Worm (Caenorhabditis elegans): ENCODE data around the gene ttr-57.
A peak's percentile ranks its signal among the peaks of the same experiment; 100 is the strongest.

Gene ttr-57

ce11 chrV:20645479-20645878 is 40.6 kb downstream of the ttr-57 start:
- no peak for TF ChIP-seq tbx-7 (tag; optimal IDR thresholded peaks at IDR 0.05)
- TF ChIP-seq unc-42 (tag; optimal IDR thresholded peaks at IDR 0.05) = peak; percentile 53
- TF ChIP-seq C08G9.2 (tag; optimal IDR thresholded peaks at IDR 0.05) = no peak

ce11 chrV:20648868-20649267 is 44.0 kb downstream of the ttr-57 start:
- TF ChIP-seq ets-4 (tag; optimal IDR thresholded peaks at IDR 0.05) = no peak
- no peak for TF ChIP-seq elt-2 (tag; optimal IDR thresholded peaks at IDR 0.05)
- no peak for TF ChIP-seq unc-42 (tag; optimal IDR thresholded peaks at IDR 0.05)
- TF ChIP-seq ceh-14 (tag; optimal IDR thresholded peaks at IDR 0.05) = no peak
- no peak for TF ChIP-seq ceh-18 (tag; optimal IDR thresholded peaks at IDR 0.05)

- TF ChIP-seq elt-2 (tag; optimal IDR thresholded peaks at IDR 0.05) (no peak), pax-1 (tag; optimal IDR thresholded peaks at IDR 0.05) (no peak), unc-42 (tag; optimal IDR thresholded peaks at IDR 0.05) (peak; percentile 80), unc-3 (GFP tag; conservative IDR thresholded peaks at IDR 0.05) (no peak), unc-3 (tag; optimal IDR thresholded peaks at IDR 0.05) (no peak)
These were observed 47.0 kb downstream of the ttr-57 start for ce11 chrV:20651923-20652322.

DNA sequence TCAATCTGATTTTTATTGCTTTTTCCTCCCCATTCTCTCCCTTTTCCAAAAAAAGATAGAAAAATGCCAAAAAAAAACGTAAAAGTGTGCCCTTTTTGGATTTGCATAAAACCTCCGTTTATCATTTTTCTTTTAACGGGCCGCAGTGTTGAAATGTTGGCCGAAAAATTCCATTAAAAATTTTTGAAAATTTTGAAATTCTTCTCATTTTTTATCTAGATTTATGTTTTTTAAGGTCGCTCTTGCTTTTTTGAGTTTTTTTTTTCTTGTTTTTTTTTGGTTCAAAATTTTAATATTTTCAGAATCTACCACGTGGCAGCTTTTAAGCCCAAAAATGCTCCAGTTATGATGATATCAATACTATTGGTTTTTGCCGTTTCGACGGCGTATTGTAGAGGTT is 49.4 kb downstream of the ttr-57 start, which contains the start of gene mnr-1:
TSS of gene mnr-1 (plus strand) at position 301 of the 400 bp plus-strand sequence.
- TF ChIP-seq pax-1 (tag; optimal IDR thresholded peaks at IDR 0.05) = no peak
- TF ChIP-seq hlh-6 (tag; optimal IDR thresholded peaks at IDR 0.05) = no peak
- no peak for TF ChIP-seq rnt-1 (tag; optimal IDR thresholded peaks at IDR 0.05)
- TF ChIP-seq pqm-1 (tag; optimal IDR thresholded peaks at IDR 0.05) = no peak

DNA sequence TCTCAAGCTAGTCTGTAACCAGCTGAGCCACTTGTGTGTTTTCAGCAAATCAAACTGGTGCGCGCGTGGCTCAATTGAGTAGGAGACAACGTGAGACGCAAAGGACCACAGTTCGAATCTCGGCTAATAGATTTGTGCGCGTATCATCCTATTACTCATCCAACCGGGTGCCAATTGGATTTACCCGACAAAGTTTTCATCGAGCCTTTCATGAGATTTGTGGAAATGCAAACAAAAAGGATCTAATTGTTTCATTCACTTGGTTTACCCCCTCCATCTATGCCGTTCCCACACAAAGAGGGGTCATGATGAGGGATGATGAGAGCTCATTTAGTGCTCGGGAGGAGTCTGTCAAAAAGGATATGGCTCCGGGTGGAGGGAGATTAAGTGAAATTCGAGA is 50.3 kb downstream of the ttr-57 start:
- no peak for TF ChIP-seq ceh-14 (tag; optimal IDR thresholded peaks at IDR 0.05)
- peak; percentile 89 for TF ChIP-seq unc-42 (tag; optimal IDR thresholded peaks at IDR 0.05)
- no peak for TF ChIP-seq ceh-48 (tag; optimal IDR thresholded peaks at IDR 0.05)
- TF ChIP-seq tbx-2 (tag; optimal IDR thresholded peaks at IDR 0.05) = no peak
